Worm (Caenorhabditis elegans): ENCODE measurements around the gene hrpu-2.

The hrpu-2 gene

DNA sequence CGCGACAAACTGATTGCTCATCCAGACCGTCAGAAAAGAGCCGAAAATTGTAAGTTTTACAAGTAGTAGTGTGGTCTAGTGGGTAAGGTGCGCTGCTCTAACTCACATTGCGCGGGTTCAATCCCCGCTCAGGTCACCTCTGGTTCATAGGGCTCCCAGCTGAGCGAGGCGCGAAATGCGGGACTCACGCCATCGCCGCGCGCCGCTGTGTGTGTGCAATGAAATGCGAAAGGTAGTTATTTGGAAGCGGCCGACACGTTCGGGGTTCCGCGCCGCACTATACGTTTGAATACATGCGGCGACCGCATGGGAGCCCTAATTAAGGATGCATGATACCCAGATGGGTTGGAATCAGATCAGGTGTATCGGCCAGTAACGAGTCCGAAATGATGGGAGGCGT lies 68.5 kb downstream of the hrpu-2 start (continued):
- TF ChIP-seq unc-62 (GFP tag; optimal IDR thresholded peaks at IDR 0.05) (no peak), dpl-1 (GFP tag; optimal IDR thresholded peaks at IDR 0.05) (no peak), F37B4.10 (GFP tag; IDR thresholded peaks at IDR 0.05) (no peak), B0019.2 (GFP tag; conservative IDR thresholded peaks at IDR 0.05) (no peak), fkh-3 (tag; optimal IDR thresholded peaks at IDR 0.05) (no peak)

All from whole organism, young adult.